Worm (Caenorhabditis elegans) whole organism, L4/young adult: Measurements from ENCODE around the gene nhr-107.

ENCODE experiments used
- W03F9.2 ChIP-seq: fragments of 150-350 bp; optimal IDR thresholded peaks from 2 replicates; lab custom pipeline; 2014; ENCODE audit warnings: missing biosample characterization, missing genetic modification characterization
- dao-5 ChIP-seq: sonication (generic microtip); optimal IDR thresholded peaks from 2 replicates; lab custom pipeline; 2016; ENCODE audit warnings: missing genotype, missing genetic modification characterization, moderate library complexity, missing compliant biosample characterization
- him-1 ChIP-seq: sonication (generic microtip); optimal IDR thresholded peaks from 2 replicates; lab custom pipeline; 2016; ENCODE audit warnings: missing genotype, missing genetic modification reagents, missing genetic modification characterization, missing compliant biosample characterization

nhr-107 gene

ce11 chrV:7000734-7001133, 3.8 kb upstream of the nhr-107 start:
- TF ChIP-seq him-1 (tag; lab: Kevin White, UChicago) (no peak), dao-5 (tag; lab: Kevin White, UChicago) (no peak), W03F9.2 (tag; lab: Kevin White, UChicago) (no peak)

- no peak for TF ChIP-seq W03F9.2 (tag; lab: Kevin White, UChicago)
- TF ChIP-seq dao-5 (tag; lab: Kevin White, UChicago), result no peak
- no peak for TF ChIP-seq him-1 (tag; lab: Kevin White, UChicago)
Measured at ce11 chrV:6998303-6998884, 1.5 kb upstream of the nhr-107 start, which contains the start of gene nhr-42. Gene nhr-42 (plus strand): TSS chrV:6998819.

- TF ChIP-seq dao-5 (tag; lab: Kevin White, UChicago), result no peak
- no peak for TF ChIP-seq W03F9.2 (tag; lab: Kevin White, UChicago)
- no peak for TF ChIP-seq him-1 (tag; lab: Kevin White, UChicago)
Measured at ce11 chrV:6993999-6994398, 2.9 kb downstream of the nhr-107 start.

ce11 chrV:6991771-6992170, 5.1 kb downstream of the nhr-107 start, which contains the start of gene nhr-162:
Gene nhr-162 (minus strand): TSS chrV:6991871.
- TF ChIP-seq him-1 (tag; lab: Kevin White, UChicago) (no peak), W03F9.2 (tag; lab: Kevin White, UChicago) (no peak), dao-5 (tag; lab: Kevin White, UChicago) (no peak)

- TF ChIP-seq him-1 (tag; lab: Kevin White, UChicago), result no peak
Measured at ce11 chrV:6989626-6990138, 7.2 kb downstream of the nhr-107 start, which contains the start of gene nhr-140. Gene nhr-140 (minus strand): TSS chrV:6989676.

ce11 chrV:6987673-6988072, 9.2 kb downstream of the nhr-107 start, which contains the start of gene nhr-139:
Gene nhr-139 (minus strand): TSS chrV:6987773.
- TF ChIP-seq dao-5 (tag; lab: Kevin White, UChicago), result no peak
- TF ChIP-seq him-1 (tag; lab: Kevin White, UChicago), result no peak
- no peak for TF ChIP-seq W03F9.2 (tag; lab: Kevin White, UChicago)

ce11 chrV:6985943-6986342, 10.9 kb downstream of the nhr-107 start, which contains the start of gene nhr-163:
Gene nhr-163 (minus strand): TSS chrV:6986043.
- TF ChIP-seq W03F9.2 (tag; lab: Kevin White, UChicago) (no peak), dao-5 (tag; lab: Kevin White, UChicago) (no peak), him-1 (tag; lab: Kevin White, UChicago) (no peak)

- TF ChIP-seq W03F9.2 (tag; lab: Kevin White, UChicago) (no peak), him-1 (tag; lab: Kevin White, UChicago) (no peak), dao-5 (tag; lab: Kevin White, UChicago) (no peak)
Measured at ce11 chrV:6982813-6983212, 14.1 kb downstream of the nhr-107 start, which contains the start of gene nhr-161. Gene nhr-161 (minus strand): TSS chrV:6982913.

- TF ChIP-seq dao-5 (tag; lab: Kevin White, UChicago) (no peak), W03F9.2 (tag; lab: Kevin White, UChicago) (no peak), him-1 (tag; lab: Kevin White, UChicago) (no peak)
Measured at ce11 chrV:6979019-6979418, 17.9 kb downstream of the nhr-107 start, which contains the start of gene sre-12. Gene sre-12 (minus strand): TSS chrV:6979119.

- no peak for TF ChIP-seq W03F9.2 (tag; lab: Kevin White, UChicago)
- TF ChIP-seq dao-5 (tag; lab: Kevin White, UChicago), result no peak
- no peak for TF ChIP-seq him-1 (tag; lab: Kevin White, UChicago)
Measured at ce11 chrV:6976047-6976446, 20.8 kb downstream of the nhr-107 start, which contains the start of gene srx-16. Gene srx-16 (plus strand): TSS chrV:6976347.

- TF ChIP-seq W03F9.2 (tag; lab: Kevin White, UChicago) (no peak), him-1 (tag; lab: Kevin White, UChicago) (no peak), dao-5 (tag; lab: Kevin White, UChicago) (no peak)
Measured at ce11 chrV:6971567-6971966, 25.3 kb downstream of the nhr-107 start, which contains the start of gene srx-59. Gene srx-59 (plus strand): TSS chrV:6971867.

- TF ChIP-seq him-1 (tag; lab: Kevin White, UChicago) (no peak), dao-5 (tag; lab: Kevin White, UChicago) (no peak), W03F9.2 (tag; lab: Kevin White, UChicago) (no peak)
Measured at ce11 chrV:6969950-6970532, 26.9 kb downstream of the nhr-107 start, which contains the start of gene ptr-15. Gene ptr-15 (minus strand): TSS chrV:6970000.

ce11 chrV:6956237-6956636, 40.7 kb downstream of the nhr-107 start, which contains the start of gene mec-1:
Gene mec-1 (plus strand): TSS chrV:6956537.
- no peak for TF ChIP-seq W03F9.2 (tag; lab: Kevin White, UChicago)
- no peak for TF ChIP-seq him-1 (tag; lab: Kevin White, UChicago)
- TF ChIP-seq dao-5 (tag; lab: Kevin White, UChicago), result no peak
